Worm (Caenorhabditis elegans) whole organism, L4 larva: ENCODE measurements around the gene acr-2.

ENCODE experiments used
- D1046.2 ChIP-seq: fragments of 200-800 bp; sonication (Bioruptor generic); IDR thresholded peaks from 2 replicates; pipeline ENCODE4 v1.3.6; 2022; ENCODE audit warnings: missing genetic modification characterization, missing compliant biosample characterization
- F44E2.7 ChIP-seq: fragments of 200-800 bp; sonication (Bioruptor generic); IDR thresholded peaks from 2 replicates; pipeline ENCODE4 v2.1.2; 2022; ENCODE audit warnings: missing genetic modification characterization, missing compliant biosample characterization
- T26A8.4 ChIP-seq: fragments of 200-800 bp; sonication (Bioruptor generic); IDR thresholded peaks from 2 replicates; pipeline ENCODE4 v1.3.6; 2022; ENCODE audit warnings: missing genetic modification characterization, missing compliant biosample characterization
- Y105C5A.15 ChIP-seq: fragments of 200-800 bp; sonication (Bioruptor generic); IDR thresholded peaks from 2 replicates; pipeline ENCODE4 v1.3.6; 2022; ENCODE audit warnings: missing genetic modification characterization, missing compliant biosample characterization
- Y48G9A.11 ChIP-seq: fragments of 200-800 bp; sonication (Bioruptor generic); IDR thresholded peaks from 2 replicates; pipeline ENCODE4 v1.3.6; 2022; ENCODE audit warnings: missing genetic modification reagents, missing genetic modification characterization, missing compliant biosample characterization
- Y75B8A.6 ChIP-seq: fragments of 200-800 bp; sonication (Bioruptor generic); IDR thresholded peaks from 2 replicates; pipeline ENCODE4 v1.3.6; 2022; ENCODE audit warnings: missing genetic modification reagents, missing genetic modification characterization, missing compliant biosample characterization
- ZK337.2 ChIP-seq: fragments of 200-800 bp; sonication (Bioruptor generic); IDR thresholded peaks from 2 replicates; pipeline ENCODE4 v1.3.6; 2022; ENCODE audit warnings: missing genetic modification reagents, missing genetic modification characterization, missing compliant biosample characterization
- ZK546.5 ChIP-seq, 2 experiments: sonication (generic microtip); optimal IDR thresholded peaks; 2 replicates each; lab custom pipeline; 2017; ENCODE audit warnings: missing biosample characterization in 2 of 2, missing genetic modification characterization in 2 of 2
- aly-2 ChIP-seq: sonication (generic microtip); optimal IDR thresholded peaks from 2 replicates; lab custom pipeline; 2018; ENCODE audit warnings: missing biosample characterization, missing genetic modification characterization
- ama-1 ChIP-seq: fragments of 150-350 bp; optimal IDR thresholded peaks from 2 replicates; lab custom pipeline; 2014; ENCODE audit warnings: inconsistent platforms, mixed read lengths
- attf-4 ChIP-seq: sonication (generic microtip); optimal IDR thresholded peaks from 3 replicates; lab custom pipeline; 2017; ENCODE audit warnings: missing biosample characterization, missing genetic modification characterization
- ceh-44 ChIP-seq: fragments of 200-800 bp; sonication (Bioruptor generic); IDR thresholded peaks from 2 replicates; pipeline ENCODE4 v1.3.6; 2022; ENCODE audit warnings: missing genetic modification reagents, missing genetic modification characterization, missing compliant biosample characterization
- ces-1 ChIP-seq: fragments of 150-350 bp; sonication (generic microtip); optimal IDR thresholded peaks from 4 replicates; lab custom pipeline; 2014; ENCODE audit warnings: missing biosample characterization, missing genetic modification reagents, missing genetic modification characterization
- cey-2 ChIP-seq: sonication (generic microtip); optimal IDR thresholded peaks from 3 replicates; lab custom pipeline; 2017; ENCODE audit warnings: missing genetic modification characterization, mild to moderate bottlenecking, missing compliant biosample characterization, antibody characterized with exemption, borderline replicate concordance; ENCODE audit not compliant: insufficient read depth
- ctbp-1 ChIP-seq: fragments of 200-800 bp; sonication (Bioruptor generic); IDR thresholded peaks from 2 replicates; pipeline ENCODE4 v1.3.6; 2022; ENCODE audit warnings: missing genetic modification reagents, missing genetic modification characterization, missing compliant biosample characterization
- daf-16 ChIP-seq, 3 experiments: sonication (generic microtip); optimal IDR thresholded peaks; 2 replicates each; lab custom pipeline; 2016 to 2017; ENCODE audit warnings: missing genetic modification characterization in 3 of 3, missing genetic modification reagents in 3 of 3, mild to moderate bottlenecking in 2 of 3, missing compliant biosample characterization in 2 of 3, missing biosample characterization in 1 of 3, moderate library complexity in 1 of 3
- daf-8 ChIP-seq: fragments of 200-800 bp; sonication (Bioruptor generic); IDR thresholded peaks from 2 replicates; pipeline ENCODE4 v1.3.6; 2022; ENCODE audit warnings: missing genetic modification characterization, missing compliant biosample characterization
- dmd-8 ChIP-seq: fragments of 200-800 bp; sonication (Bioruptor generic); IDR thresholded peaks from 2 replicates; pipeline ENCODE4 v1.3.6; 2022; ENCODE audit warnings: missing genetic modification characterization, missing compliant biosample characterization
- dpl-1 ChIP-seq: fragments of 150-350 bp; optimal IDR thresholded peaks from 2 replicates; lab custom pipeline; 2014; ENCODE audit warnings: missing biosample characterization, missing genetic modification reagents, missing genetic modification characterization
- duxl-1 ChIP-seq: sonication (generic microtip); optimal IDR thresholded peaks from 2 replicates; lab custom pipeline; 2016; ENCODE audit warnings: mild to moderate bottlenecking, missing genetic modification characterization, moderate library complexity, missing compliant biosample characterization; ENCODE audit not compliant: poor library complexity
- hif-1 ChIP-seq, 2 experiments: sonication (generic microtip); optimal IDR thresholded peaks; 2 replicates each; lab custom pipeline; 2016 to 2017; ENCODE audit warnings: missing compliant biosample characterization in 2 of 2, missing genetic modification characterization in 2 of 2, missing genetic modification reagents in 2 of 2, missing genotype in 2 of 2, mild to moderate bottlenecking in 1 of 2
- hlh-11 ChIP-seq: fragments of 200-800 bp; sonication (Bioruptor generic); optimal IDR thresholded peaks from 2 replicates; lab custom pipeline; 2018; ENCODE audit warnings: mild to moderate bottlenecking, missing genetic modification characterization, missing compliant biosample characterization
- hlh-30 ChIP-seq: sonication (generic microtip); optimal IDR thresholded peaks from 2 replicates; lab custom pipeline; 2017; ENCODE audit warnings: antibody characterized with exemption, mild to moderate bottlenecking, missing genetic modification characterization, missing compliant biosample characterization; ENCODE audit not compliant: insufficient read depth
- hmg-1.1 ChIP-seq: fragments of 200-800 bp; sonication (Bioruptor generic); IDR thresholded peaks from 2 replicates; pipeline ENCODE4 v1.3.6; 2022; ENCODE audit warnings: missing genetic modification reagents, missing genetic modification characterization, missing compliant biosample characterization
- lim-7 ChIP-seq: fragments of 200-800 bp; sonication (Bioruptor generic); IDR thresholded peaks from 2 replicates; pipeline ENCODE4 v1.3.6; 2022; ENCODE audit warnings: missing genetic modification characterization, missing compliant biosample characterization
- lin-29 ChIP-seq: fragments of 200-800 bp; sonication (Bioruptor generic); IDR thresholded peaks from 2 replicates; pipeline ENCODE4 v1.3.6; 2022; ENCODE audit warnings: missing genetic modification reagents, missing genetic modification characterization, missing compliant biosample characterization
- lin-38 ChIP-seq: fragments of 200-800 bp; sonication (Bioruptor generic); IDR thresholded peaks from 2 replicates; pipeline ENCODE4 v1.3.6; 2022; ENCODE audit warnings: missing genetic modification reagents, missing genetic modification characterization, missing compliant biosample characterization
- lsy-2 ChIP-seq, 2 experiments: fragments of 150-350 bp in 1 of 2; sonication (generic microtip) in 1 of 2; optimal IDR thresholded peaks; 2 replicates each; lab custom pipeline; 2014 to 2017; ENCODE audit warnings: missing biosample characterization in 2 of 2, missing genetic modification characterization in 2 of 2
- madf-9 ChIP-seq: fragments of 200-800 bp; sonication (Bioruptor generic); conservative IDR thresholded peaks from 2 replicates; pipeline ENCODE4 v1.3.6; 2022; ENCODE audit warnings: missing genetic modification reagents, missing genetic modification characterization, missing compliant biosample characterization
- mdl-1 ChIP-seq, 2 experiments: fragments of 150-350 bp in 1 of 2; sonication (generic microtip) in 1 of 2; optimal IDR thresholded peaks; 2 replicates each; lab custom pipeline; 2014 to 2017; ENCODE audit warnings: missing biosample characterization in 2 of 2, missing genetic modification characterization in 2 of 2
- mep-1 ChIP-seq: fragments of 150-350 bp; sonication (generic microtip); optimal IDR thresholded peaks from 3 replicates; lab custom pipeline; 2014; ENCODE audit warnings: missing biosample characterization, missing genetic modification characterization
- nhr-237 ChIP-seq: sonication (generic microtip); optimal IDR thresholded peaks from 2 replicates; lab custom pipeline; 2017; ENCODE audit warnings: missing biosample characterization, missing genetic modification characterization
- nhr-25 ChIP-seq: sonication (generic microtip); optimal IDR thresholded peaks from 2 replicates; lab custom pipeline; 2017; ENCODE audit warnings: missing genetic modification characterization, mild to moderate bottlenecking, missing compliant biosample characterization, antibody characterized with exemption, moderate library complexity, borderline replicate concordance; ENCODE audit not compliant: insufficient read depth
- nhr-28 ChIP-seq: fragments of 150-350 bp; optimal IDR thresholded peaks from 2 replicates; lab custom pipeline; 2014; ENCODE audit warnings: missing biosample characterization, missing genetic modification characterization
- nhr-41 ChIP-seq: fragments of 200-800 bp; sonication (Bioruptor generic); IDR thresholded peaks from 2 replicates; pipeline ENCODE4 v1.3.6; 2022; ENCODE audit warnings: missing genetic modification reagents, missing genetic modification characterization, missing compliant biosample characterization
- nhr-42 ChIP-seq: fragments of 200-800 bp; sonication (Bioruptor generic); IDR thresholded peaks from 2 replicates; pipeline ENCODE4 v1.3.6; 2022; ENCODE audit warnings: missing genetic modification characterization, missing compliant biosample characterization
- nhr-48 ChIP-seq: sonication (generic microtip); optimal IDR thresholded peaks from 2 replicates; lab custom pipeline; 2016; ENCODE audit warnings: mild to moderate bottlenecking, missing genetic modification characterization, missing compliant biosample characterization
- nhr-77 ChIP-seq: fragments of 150-350 bp; optimal IDR thresholded peaks from 2 replicates; lab custom pipeline; 2014; ENCODE audit warnings: missing biosample characterization, missing genetic modification characterization
- php-3 ChIP-seq: fragments of 200-800 bp; sonication (Bioruptor generic); IDR thresholded peaks from 2 replicates; pipeline ENCODE4 v1.3.6; 2022; ENCODE audit warnings: missing genetic modification reagents, missing genetic modification characterization, missing compliant biosample characterization
- pqm-1 ChIP-seq: sonication (generic microtip); optimal IDR thresholded peaks from 2 replicates; lab custom pipeline; 2017; ENCODE audit warnings: missing biosample characterization, missing genetic modification characterization
- rbr-2 ChIP-seq: sonication (generic microtip); optimal IDR thresholded peaks from 2 replicates; lab custom pipeline; 2016; ENCODE audit warnings: missing genotype, missing genetic modification characterization, missing compliant biosample characterization
- snpc-4 ChIP-seq: fragments of 150-350 bp; optimal IDR thresholded peaks from 2 replicates; lab custom pipeline; 2014; ENCODE audit warnings: missing biosample characterization, missing genetic modification characterization
- tra-1 ChIP-seq: fragments of 200-800 bp; sonication (Bioruptor generic); IDR thresholded peaks from 2 replicates; pipeline ENCODE4 v1.3.6; 2022; ENCODE audit warnings: missing genetic modification reagents, missing genetic modification characterization, missing compliant biosample characterization
- unc-62 ChIP-seq, 3 experiments: fragments of 150-350 bp in 1 of 3; sonication (generic microtip); optimal IDR thresholded peaks in 2 of 3; peaks in 1 of 3; 1 replicate in 1 of 3; 2 replicates in 2 of 3; lab custom pipeline; 2014 to 2017; ENCODE audit warnings: missing biosample characterization in 3 of 3, missing genetic modification characterization in 3 of 3, missing genetic modification reagents in 3 of 3, missing genotype in 1 of 3
- vab-7 ChIP-seq: fragments of 200-800 bp; sonication (Bioruptor generic); IDR thresholded peaks from 2 replicates; pipeline ENCODE4 v1.3.6; 2022; ENCODE audit warnings: missing genetic modification reagents, missing genetic modification characterization, missing compliant biosample characterization
- zfp-3 ChIP-seq: fragments of 200-800 bp; sonication (Bioruptor generic); conservative IDR thresholded peaks from 2 replicates; pipeline ENCODE4 v1.3.6; 2022; ENCODE audit warnings: missing genetic modification reagents, missing genetic modification characterization, missing compliant biosample characterization
- ztf-11 ChIP-seq: fragments of 150-350 bp; optimal IDR thresholded peaks from 2 replicates; lab custom pipeline; 2014; ENCODE audit warnings: missing biosample characterization, missing genetic modification characterization
- ztf-7 ChIP-seq: fragments of 150-350 bp; optimal IDR thresholded peaks from 2 replicates; lab custom pipeline; 2014; ENCODE audit warnings: missing biosample characterization, missing genetic modification characterization

The acr-2 gene

ce11 chrX:6702249-6702648 is at the start of gene acr-2:
Gene acr-2, plus strand, starts transcription at chrX:6702549.
- TF ChIP-seq ceh-44 (GFP tag; lab: Robert Waterston, UW) (peak; percentile 24; the same call in 1 of the 2 replicates), ZK337.2 (GFP tag; lab: Robert Waterston, UW) (no peak), F44E2.7 (GFP tag; lab: Robert Waterston, UW) (no peak), hmg-1.1 (GFP tag; lab: Robert Waterston, UW) (peak; percentile 48), ctbp-1 (GFP tag; lab: Robert Waterston, UW) (0 out of 2 replicates have a peak, but pooled peaks have one; percentile 30)

- TF ChIP-seq daf-16 (GFP tag; optimal IDR thresholded peaks at IDR 0.05; lab: Kevin White, UChicago) = no peak
- TF ChIP-seq daf-16 (tag; optimal IDR thresholded peaks at IDR 0.05; lab: Kevin White, UChicago) = no peak
- no peak for TF ChIP-seq rbr-2 (tag; lab: Kevin White, UChicago)
- no peak for TF ChIP-seq vab-7
- no peak for TF ChIP-seq ces-1 (GFP tag; lab: Kevin White, UChicago)
- peak; percentile 54 for TF ChIP-seq mep-1 (tag; lab: Kevin White, UChicago)
- TF ChIP-seq Y48G9A.11 (GFP tag; lab: Robert Waterston, UW) = no peak
- TF ChIP-seq daf-8 (GFP tag; lab: Robert Waterston, UW) = no peak
- no peak for TF ChIP-seq ztf-11
- TF ChIP-seq Y75B8A.6 (GFP tag; lab: Robert Waterston, UW) = no peak
- TF ChIP-seq madf-9 (GFP tag; lab: Robert Waterston, UW) = no peak
- TF ChIP-seq T26A8.4 (GFP tag; lab: Robert Waterston, UW) = no peak
- no peak for TF ChIP-seq dmd-8 (GFP tag; lab: Robert Waterston, UW)
- peak; percentile 75 for TF ChIP-seq hlh-11 (tag; lab: Kevin White, UChicago)
- TF ChIP-seq ZK337.2 (GFP tag; lab: Robert Waterston, UW) = no peak
- no peak for TF ChIP-seq ama-1 (lab: Kevin White, UChicago)
- no peak for TF ChIP-seq nhr-25 (tag; lab: Kevin White, UChicago)
- no peak for TF ChIP-seq hif-1 (tag; optimal IDR thresholded peaks at IDR 0.05; lab: Kevin White, UChicago)
- TF ChIP-seq mdl-1 (tag; optimal IDR thresholded peaks at IDR 0.05; lab: Kevin White, UChicago) = peak in 1 of 2 experiments; percentile 38
- TF ChIP-seq snpc-4 (tag; lab: Kevin White, UChicago) = no peak
- TF ChIP-seq php-3 (GFP tag; lab: Robert Waterston, UW) = no peak
- no peak for TF ChIP-seq attf-4 (tag; lab: Kevin White, UChicago)
- TF ChIP-seq nhr-41 (GFP tag; lab: Robert Waterston, UW) = no peak
- no peak for TF ChIP-seq duxl-1 (tag; lab: Kevin White, UChicago)
- peak; percentile 56 for TF ChIP-seq pqm-1 (tag; lab: Kevin White, UChicago)
- no peak for TF ChIP-seq Y105C5A.15 (GFP tag; lab: Robert Waterston, UW)
- no peak for TF ChIP-seq ZK546.5 (tag; optimal IDR thresholded peaks at IDR 0.05; lab: Kevin White, UChicago)
- TF ChIP-seq zfp-3 = no peak
- no peak for TF ChIP-seq D1046.2 (GFP tag; lab: Robert Waterston, UW)
- no peak for TF ChIP-seq nhr-237 (tag; lab: Kevin White, UChicago)
- TF ChIP-seq lim-7 (GFP tag; lab: Robert Waterston, UW) = no peak
- no peak for TF ChIP-seq lsy-2 (tag; optimal IDR thresholded peaks at IDR 0.05; lab: Kevin White, UChicago)
- peak; percentile 57 for TF ChIP-seq nhr-77
- peak in 1 of 2 experiments; percentile 80 for TF ChIP-seq unc-62 (GFP tag; optimal IDR thresholded peaks at IDR 0.05 in 1 of 2; lab: Kevin White, UChicago)
- TF ChIP-seq unc-62 (tag; optimal IDR thresholded peaks at IDR 0.05; lab: Kevin White, UChicago) = no peak
- peak; percentile 44 for TF ChIP-seq nhr-48 (tag; lab: Kevin White, UChicago)
- TF ChIP-seq dpl-1 = no peak
- TF ChIP-seq cey-2 (tag; lab: Kevin White, UChicago) = no peak
- no peak for TF ChIP-seq lin-38 (GFP tag; lab: Robert Waterston, UW)
- peak; percentile 78 for TF ChIP-seq nhr-28 (tag; lab: Kevin White, UChicago)
- TF ChIP-seq nhr-42 (GFP tag; lab: Robert Waterston, UW) = no peak
- TF ChIP-seq lin-29 (GFP tag; lab: Robert Waterston, UW) = no peak
- no peak for TF ChIP-seq ztf-7
- no peak for TF ChIP-seq aly-2 (tag; lab: Kevin White, UChicago)
- peak; percentile 17 for TF ChIP-seq hlh-30 (tag; lab: Kevin White, UChicago)
- no peak for TF ChIP-seq tra-1 (GFP tag; lab: Robert Waterston, UW)
Observed at ce11 chrX:6653173-6653572, 49.2 kb upstream of the acr-2 start.
